Fruit fly (Drosophila melanogaster): ENCODE results near the gene CtsB.

DNA sequence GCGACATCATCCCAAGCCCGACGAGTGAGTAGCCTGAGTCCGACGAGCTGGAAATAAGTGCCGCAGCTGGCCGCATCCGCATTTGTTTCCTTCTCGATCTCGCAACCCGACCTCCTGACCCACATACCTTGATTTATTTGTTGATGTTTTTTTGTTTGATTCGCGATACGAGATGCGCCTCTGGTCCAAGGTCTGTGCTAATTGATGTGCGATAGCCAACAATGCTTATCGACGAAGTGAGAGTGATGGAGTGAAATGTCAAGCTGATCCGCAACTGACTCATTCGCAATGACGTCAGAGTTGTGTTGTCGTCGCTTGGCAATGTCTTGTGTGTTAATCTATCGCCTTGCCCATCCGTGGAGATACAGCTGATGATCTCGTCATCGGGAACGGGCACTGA, 22.4 kb upstream of the CtsB start:
- TF ChIP-seq CG8478 (optimal IDR thresholded peaks at IDR 0.05) (no peak), CTCF (optimal IDR thresholded peaks at IDR 0.05) (no peak)

All from S2 (cell line).